Worm (Caenorhabditis elegans): ENCODE results near the gene btb-7.
A peak's percentile ranks its signal among the peaks of the same experiment; 100 is the strongest.

The btb-7 gene

DNA sequence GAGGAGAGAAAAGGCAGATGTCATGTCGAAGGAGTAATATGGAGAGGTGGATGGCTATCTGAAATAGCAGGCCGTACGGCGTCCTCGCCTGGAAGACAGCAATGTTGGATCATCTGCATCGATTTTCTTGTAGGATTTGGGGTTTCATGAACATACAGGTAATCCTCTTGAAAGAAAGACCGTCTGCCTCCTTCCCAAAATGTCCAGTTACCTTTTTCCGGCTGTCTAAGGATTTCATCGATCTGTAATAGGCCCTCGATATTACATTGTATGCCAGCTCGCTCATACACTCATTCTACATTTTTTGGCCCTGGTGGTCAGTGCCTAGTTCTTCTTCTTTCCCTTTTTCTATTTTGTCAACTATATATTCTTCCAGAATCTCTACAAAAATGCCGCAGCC lies 9.4 kb downstream of the btb-7 start, which contains the start of the genes fbxb-5 and btb-8:
fbxb-5 (minus strand) TSS at position 101 of the 400 bp plus-strand sequence.
btb-8 (plus strand) TSS at position 377 of the 400 bp plus-strand sequence.
- no peak for TF ChIP-seq hlh-4 (tag; optimal IDR thresholded peaks at IDR 0.05)
- no peak for TF ChIP-seq ztf-4 (tag; optimal IDR thresholded peaks at IDR 0.05)
- no peak for TF ChIP-seq dsc-1 (tag; optimal IDR thresholded peaks at IDR 0.05)
- no peak for TF ChIP-seq irx-1 (tag; optimal IDR thresholded peaks at IDR 0.05)
- no peak for TF ChIP-seq elt-3 (tag; optimal IDR thresholded peaks at IDR 0.05)
- TF ChIP-seq snu-23 (GFP tag; optimal IDR thresholded peaks at IDR 0.05): no peak

DNA sequence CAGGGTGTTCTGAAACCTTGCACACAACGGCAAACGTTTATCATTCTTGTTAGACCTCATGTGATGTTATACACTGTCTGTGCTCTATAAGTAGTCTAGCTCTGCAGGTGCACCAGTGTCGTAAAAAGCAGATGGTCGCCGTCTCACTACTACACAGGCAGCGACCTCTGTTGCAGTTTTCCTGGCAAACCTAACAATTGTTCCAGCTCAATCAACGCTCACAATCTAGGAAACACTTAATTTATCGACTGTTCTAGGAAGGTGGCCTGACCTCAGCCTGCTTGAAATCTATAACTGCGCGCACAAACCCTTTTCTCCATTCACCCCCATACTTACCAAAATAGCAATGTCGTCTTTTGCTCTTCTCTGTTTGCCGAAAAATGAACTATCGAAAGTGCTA lies 11.3 kb downstream of the btb-7 start, which contains the start of gene fbxb-11:
fbxb-11 (plus strand) TSS at position 301 of the 400 bp plus-strand sequence.
- TF ChIP-seq egl-27 (tag; optimal IDR thresholded peaks at IDR 0.05) (no peak), fkh-8 (tag; optimal IDR thresholded peaks at IDR 0.05) (no peak)

DNA sequence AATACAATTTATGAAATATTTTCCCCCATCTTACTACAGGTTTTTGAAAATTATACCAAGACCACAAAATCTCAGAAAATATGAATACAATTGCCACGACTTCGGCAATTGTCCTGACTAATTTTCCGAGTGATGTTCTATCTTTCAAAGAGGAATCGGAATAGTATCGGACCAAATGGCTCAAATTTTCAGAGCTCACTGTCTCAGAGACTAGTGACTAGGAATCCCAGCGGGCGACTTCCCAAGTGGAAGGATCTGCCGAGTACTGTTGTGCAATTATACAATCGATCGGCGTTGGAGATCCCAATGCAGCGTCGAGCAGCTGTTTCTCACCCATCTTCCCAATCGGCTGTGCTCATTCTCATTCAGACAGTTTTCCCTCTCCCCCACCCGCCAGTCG lies 12.7 kb downstream of the btb-7 start, which contains the start of gene F45C12.17:
F45C12.17 (plus strand) TSS at position 377 of the 400 bp plus-strand sequence.
- TF ChIP-seq nhr-71 (tag; optimal IDR thresholded peaks at IDR 0.05) (no peak), tbx-2 (tag; optimal IDR thresholded peaks at IDR 0.05) (no peak), snu-23 (GFP tag; optimal IDR thresholded peaks at IDR 0.05) (no peak), unc-98 (GFP tag; IDR thresholded peaks at IDR 0.05) (no peak), nhr-76 (tag; optimal IDR thresholded peaks at IDR 0.05) (no peak), mef-2 (tag; optimal IDR thresholded peaks at IDR 0.05) (no peak), hlh-4 (tag; optimal IDR thresholded peaks at IDR 0.05) (no peak), fkh-4 (tag; optimal IDR thresholded peaks at IDR 0.05; ENCODE audit: borderline replicate concordance) (no peak), grh-1 (GFP tag; IDR thresholded peaks at IDR 0.05) (no peak), ztf-11 (tag; optimal IDR thresholded peaks at IDR 0.05) (no peak)

DNA sequence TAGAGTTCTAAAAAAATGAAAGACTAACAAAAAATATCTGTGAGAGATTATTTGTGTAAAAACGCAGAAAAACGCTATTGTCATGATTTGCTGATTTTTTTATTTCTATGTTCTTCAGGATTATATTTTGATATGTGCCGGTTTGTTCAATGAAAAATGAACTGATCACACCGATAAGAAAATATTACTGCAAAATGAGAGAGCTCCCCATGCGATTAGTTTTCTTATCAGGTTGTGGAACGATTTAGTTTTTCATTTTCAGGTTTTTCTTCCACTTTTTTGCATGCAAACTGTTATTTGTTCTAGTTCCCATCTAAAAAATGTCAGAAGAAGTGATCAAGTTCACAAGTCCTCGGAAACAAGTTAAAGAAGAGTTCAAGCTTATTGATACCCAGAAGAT lies 15.2 kb downstream of the btb-7 start, which contains the start of gene btb-9:
btb-9 (plus strand) TSS at position 254 of the 400 bp plus-strand sequence.
- TF ChIP-seq ztf-4 (tag; optimal IDR thresholded peaks at IDR 0.05): no peak
- TF ChIP-seq nhr-76 (tag; optimal IDR thresholded peaks at IDR 0.05): no peak
- TF ChIP-seq nhr-20 (tag; optimal IDR thresholded peaks at IDR 0.05): no peak
- peak; percentile 26 for TF ChIP-seq pqm-1 (tag; optimal IDR thresholded peaks at IDR 0.05)
- no peak for TF ChIP-seq lin-39 (tag; optimal IDR thresholded peaks at IDR 0.05)
- peak; percentile 86 for TF ChIP-seq elt-2 (tag; optimal IDR thresholded peaks at IDR 0.05)
- no peak for TF ChIP-seq unc-86 (tag; optimal IDR thresholded peaks at IDR 0.05)
- TF ChIP-seq sptf-1 (tag; optimal IDR thresholded peaks at IDR 0.05): no peak
- TF ChIP-seq snpc-4 (tag; optimal IDR thresholded peaks at IDR 0.05): no peak
- no peak for TF ChIP-seq tlp-1 (tag; optimal IDR thresholded peaks at IDR 0.05)
- TF ChIP-seq lin-35 (GFP tag; optimal IDR thresholded peaks at IDR 0.05): peak in 1 of 2 experiments; percentile 28
- no peak for TF ChIP-seq nhr-47 (tag; optimal IDR thresholded peaks at IDR 0.05)
- no peak for TF ChIP-seq irx-1 (tag; optimal IDR thresholded peaks at IDR 0.05)
- no peak for TF ChIP-seq ceh-90 (tag; optimal IDR thresholded peaks at IDR 0.05)
- TF ChIP-seq ceh-88 (GFP tag; IDR thresholded peaks at IDR 0.05): no peak

DNA sequence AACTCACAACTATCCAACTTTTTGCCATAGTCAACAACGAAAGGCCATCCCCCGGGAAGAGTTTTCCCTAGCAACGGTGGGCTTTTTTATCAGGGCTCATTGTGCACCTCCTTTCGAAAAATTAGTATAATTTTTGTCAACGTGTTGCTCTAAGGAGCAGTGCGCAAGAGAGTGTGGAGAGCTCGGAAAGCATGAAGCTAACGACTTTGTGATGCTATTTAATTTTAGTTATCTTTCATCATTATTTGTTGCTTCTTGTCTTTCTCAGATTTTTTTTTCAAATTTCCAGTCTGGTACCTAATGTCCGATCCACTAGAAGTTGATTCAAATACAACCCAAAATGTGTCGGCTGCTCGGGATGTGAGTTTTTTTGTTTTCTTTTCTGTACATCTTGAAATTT lies 17.1 kb downstream of the btb-7 start, which contains the start of gene ceh-81:
ceh-81 (plus strand) TSS at position 301 of the 400 bp plus-strand sequence.
- TF ChIP-seq aha-1 (tag; optimal IDR thresholded peaks at IDR 0.05): no peak
- no peak for TF ChIP-seq rnt-1 (tag; optimal IDR thresholded peaks at IDR 0.05)
- no peak for TF ChIP-seq elt-3 (tag; optimal IDR thresholded peaks at IDR 0.05)
- no peak for TF ChIP-seq pax-3 (tag; optimal IDR thresholded peaks at IDR 0.05)
- no peak for TF ChIP-seq ceh-82 (tag; optimal IDR thresholded peaks at IDR 0.05)
- TF ChIP-seq nhr-11 (tag; optimal IDR thresholded peaks at IDR 0.05): no peak
- TF ChIP-seq nhr-19 (GFP tag; conservative IDR thresholded peaks at IDR 0.05): no peak
- TF ChIP-seq lir-3 (tag; optimal IDR thresholded peaks at IDR 0.05; ENCODE audit: poor library complexity): no peak
- TF ChIP-seq unc-62 (GFP tag; optimal IDR thresholded peaks at IDR 0.05): no peak
- no peak for TF ChIP-seq nhr-20 (tag; optimal IDR thresholded peaks at IDR 0.05)
- TF ChIP-seq jun-1 (tag; optimal IDR thresholded peaks at IDR 0.05): no peak
- TF ChIP-seq zip-4 (GFP tag; optimal IDR thresholded peaks at IDR 0.05): no peak
- no peak for TF ChIP-seq vab-15 (tag; optimal IDR thresholded peaks at IDR 0.05)

All from whole organism, L1 larva.